Worm (Caenorhabditis elegans) whole organism, L4 larva: ENCODE data around the gene lin-7.

Experiments
- F26F4.8 ChIP-seq: fragments of 200-800 bp; sonication (Bioruptor generic); conservative IDR thresholded peaks from 2 replicates; pipeline ENCODE4 v1.3.6; 2022; ENCODE audit warnings: missing genetic modification characterization, missing compliant biosample characterization
- F37D6.2 ChIP-seq: sonication (generic microtip); optimal IDR thresholded peaks from 2 replicates; lab custom pipeline; 2016; ENCODE audit warnings: mild to moderate bottlenecking, missing genetic modification characterization, missing compliant biosample characterization
- F44E2.7 ChIP-seq: fragments of 200-800 bp; sonication (Bioruptor generic); IDR thresholded peaks from 2 replicates; pipeline ENCODE4 v2.1.2; 2022; ENCODE audit warnings: missing genetic modification characterization, missing compliant biosample characterization
- F49E8.2 ChIP-seq: sonication (generic microtip); optimal IDR thresholded peaks from 2 replicates; lab custom pipeline; 2016; ENCODE audit warnings: missing compliant biosample characterization, mild to moderate bottlenecking, missing genetic modification characterization, borderline replicate concordance
- R02D3.7 ChIP-seq: fragments of 150-350 bp; sonication (generic microtip); optimal IDR thresholded peaks from 3 replicates; lab custom pipeline; 2014; ENCODE audit warnings: missing biosample characterization, missing genetic modification characterization
- T26A8.4 ChIP-seq: fragments of 200-800 bp; sonication (Bioruptor generic); IDR thresholded peaks from 2 replicates; pipeline ENCODE4 v1.3.6; 2022; ENCODE audit warnings: missing genetic modification characterization, missing compliant biosample characterization
- Y105C5A.15 ChIP-seq: fragments of 200-800 bp; sonication (Bioruptor generic); IDR thresholded peaks from 2 replicates; pipeline ENCODE4 v1.3.6; 2022; ENCODE audit warnings: missing genetic modification characterization, missing compliant biosample characterization
- Y5F2A.4 ChIP-seq: fragments of 200-800 bp; sonication (Bioruptor generic); optimal IDR thresholded peaks from 2 replicates; lab custom pipeline; 2018; ENCODE audit warnings: mild to moderate bottlenecking, missing genetic modification characterization, missing compliant biosample characterization
- aha-1 ChIP-seq: fragments of 150-350 bp; peaks from one replicate; lab custom pipeline; 2014; ENCODE audit warnings: missing biosample characterization, missing genetic modification characterization
- ceh-28 ChIP-seq: fragments of 150-350 bp; optimal IDR thresholded peaks from 2 replicates; lab custom pipeline; 2014; ENCODE audit warnings: missing biosample characterization, missing genetic modification reagents, missing genetic modification characterization
- ceh-32 ChIP-seq: sonication (generic microtip); optimal IDR thresholded peaks from 2 replicates; lab custom pipeline; 2016; ENCODE audit warnings: mild to moderate bottlenecking, missing genetic modification characterization, missing compliant biosample characterization; ENCODE audit not compliant: poor library complexity
- ceh-62 ChIP-seq: sonication (generic microtip); optimal IDR thresholded peaks from 2 replicates; lab custom pipeline; 2017; ENCODE audit warnings: missing biosample characterization, missing genetic modification characterization
- ctbp-1 ChIP-seq: fragments of 200-800 bp; sonication (Bioruptor generic); IDR thresholded peaks from 2 replicates; pipeline ENCODE4 v1.3.6; 2022; ENCODE audit warnings: missing genetic modification reagents, missing genetic modification characterization, missing compliant biosample characterization
- daf-16 ChIP-seq, 3 experiments: sonication (generic microtip); optimal IDR thresholded peaks; 2 replicates each; lab custom pipeline; 2016 to 2017; ENCODE audit warnings: missing genetic modification characterization in 3 of 3, missing genetic modification reagents in 3 of 3, mild to moderate bottlenecking in 2 of 3, missing compliant biosample characterization in 2 of 3, missing biosample characterization in 1 of 3, moderate library complexity in 1 of 3
- daf-19 ChIP-seq: fragments of 200-800 bp; sonication (Bioruptor generic); conservative IDR thresholded peaks from 2 replicates; pipeline ENCODE4 v1.3.6; 2022; ENCODE audit warnings: missing genetic modification characterization, missing compliant biosample characterization
- daf-8 ChIP-seq: fragments of 200-800 bp; sonication (Bioruptor generic); IDR thresholded peaks from 2 replicates; pipeline ENCODE4 v1.3.6; 2022; ENCODE audit warnings: missing genetic modification characterization, missing compliant biosample characterization
- dmd-8 ChIP-seq: fragments of 200-800 bp; sonication (Bioruptor generic); IDR thresholded peaks from 2 replicates; pipeline ENCODE4 v1.3.6; 2022; ENCODE audit warnings: missing genetic modification characterization, missing compliant biosample characterization
- dpl-1 ChIP-seq: fragments of 150-350 bp; optimal IDR thresholded peaks from 2 replicates; lab custom pipeline; 2014; ENCODE audit warnings: missing biosample characterization, missing genetic modification reagents, missing genetic modification characterization
- dve-1 ChIP-seq: sonication (generic microtip); optimal IDR thresholded peaks from 2 replicates; lab custom pipeline; 2017; ENCODE audit warnings: antibody characterized with exemption, mild to moderate bottlenecking, missing genetic modification characterization, missing compliant biosample characterization; ENCODE audit not compliant: insufficient read depth
- fos-1 ChIP-seq: fragments of 150-350 bp; optimal IDR thresholded peaks from 2 replicates; lab custom pipeline; 2014; ENCODE audit warnings: missing biosample characterization, missing genetic modification characterization
- hif-1 ChIP-seq, 2 experiments: sonication (generic microtip); optimal IDR thresholded peaks; 2 replicates each; lab custom pipeline; 2016 to 2017; ENCODE audit warnings: missing compliant biosample characterization in 2 of 2, missing genetic modification characterization in 2 of 2, missing genetic modification reagents in 2 of 2, missing genotype in 2 of 2, mild to moderate bottlenecking in 1 of 2
- hlh-11 ChIP-seq: fragments of 200-800 bp; sonication (Bioruptor generic); optimal IDR thresholded peaks from 2 replicates; lab custom pipeline; 2018; ENCODE audit warnings: mild to moderate bottlenecking, missing genetic modification characterization, missing compliant biosample characterization
- lim-7 ChIP-seq: fragments of 200-800 bp; sonication (Bioruptor generic); IDR thresholded peaks from 2 replicates; pipeline ENCODE4 v1.3.6; 2022; ENCODE audit warnings: missing genetic modification characterization, missing compliant biosample characterization
- lin-13 ChIP-seq: fragments of 150-350 bp; optimal IDR thresholded peaks from 2 replicates; lab custom pipeline; 2014; ENCODE audit warnings: missing biosample characterization, missing genetic modification reagents, missing genetic modification characterization
- lir-3 ChIP-seq: sonication (generic microtip); optimal IDR thresholded peaks from 2 replicates; lab custom pipeline; 2016; ENCODE audit warnings: mild to moderate bottlenecking, missing genetic modification characterization, missing compliant biosample characterization
- madf-5 ChIP-seq, 2 experiments: fragments of 200-800 bp; sonication (Bioruptor generic); IDR thresholded peaks; 2 replicates each; pipeline ENCODE4 v1.3.6; 2022; ENCODE audit warnings: missing compliant biosample characterization in 2 of 2, missing genetic modification characterization in 2 of 2
- mep-1 ChIP-seq: fragments of 150-350 bp; sonication (generic microtip); optimal IDR thresholded peaks from 3 replicates; lab custom pipeline; 2014; ENCODE audit warnings: missing biosample characterization, missing genetic modification characterization
- mes-2 ChIP-seq: sonication (generic microtip); optimal IDR thresholded peaks from 2 replicates; lab custom pipeline; 2016; ENCODE audit warnings: missing genotype, mild to moderate bottlenecking, missing genetic modification characterization, missing compliant biosample characterization; ENCODE audit not compliant: poor library complexity, severe bottlenecking
- nhr-11 ChIP-seq: fragments of 150-350 bp; optimal IDR thresholded peaks from 2 replicates; lab custom pipeline; 2014; ENCODE audit warnings: missing biosample characterization, missing genetic modification characterization
- nhr-111 ChIP-seq: fragments of 200-800 bp; sonication (Bioruptor generic); optimal IDR thresholded peaks from 2 replicates; lab custom pipeline; 2018; ENCODE audit warnings: mild to moderate bottlenecking, missing genetic modification characterization, missing compliant biosample characterization
- nhr-41 ChIP-seq: fragments of 200-800 bp; sonication (Bioruptor generic); IDR thresholded peaks from 2 replicates; pipeline ENCODE4 v1.3.6; 2022; ENCODE audit warnings: missing genetic modification reagents, missing genetic modification characterization, missing compliant biosample characterization
- nhr-42 ChIP-seq: fragments of 200-800 bp; sonication (Bioruptor generic); IDR thresholded peaks from 2 replicates; pipeline ENCODE4 v1.3.6; 2022; ENCODE audit warnings: missing genetic modification characterization, missing compliant biosample characterization
- nhr-6 ChIP-seq: fragments of 150-350 bp; optimal IDR thresholded peaks from 2 replicates; lab custom pipeline; 2014; ENCODE audit warnings: missing biosample characterization, missing genetic modification characterization
- rbr-2 ChIP-seq: sonication (generic microtip); optimal IDR thresholded peaks from 2 replicates; lab custom pipeline; 2016; ENCODE audit warnings: missing genotype, missing genetic modification characterization, missing compliant biosample characterization
- saeg-2 ChIP-seq: fragments of 200-800 bp; sonication (Bioruptor generic); IDR thresholded peaks from 2 replicates; pipeline ENCODE4 v1.3.6; 2022; ENCODE audit warnings: missing genetic modification reagents, missing genetic modification characterization, missing compliant biosample characterization
- skn-1 ChIP-seq: fragments of 150-350 bp; optimal IDR thresholded peaks from 2 replicates; lab custom pipeline; 2014; ENCODE audit warnings: missing biosample characterization, missing genetic modification characterization
- snpc-1.2 ChIP-seq: fragments of 200-800 bp; sonication (Bioruptor generic); IDR thresholded peaks from 2 replicates; pipeline ENCODE4 v1.3.6; 2022; ENCODE audit warnings: missing genetic modification reagents, missing genetic modification characterization, missing compliant biosample characterization
- spr-1 ChIP-seq: sonication (generic microtip); optimal IDR thresholded peaks from 2 replicates; lab custom pipeline; 2016; ENCODE audit warnings: mild to moderate bottlenecking, missing genetic modification characterization, missing compliant biosample characterization
- tra-1 ChIP-seq: fragments of 200-800 bp; sonication (Bioruptor generic); IDR thresholded peaks from 2 replicates; pipeline ENCODE4 v1.3.6; 2022; ENCODE audit warnings: missing genetic modification reagents, missing genetic modification characterization, missing compliant biosample characterization
- unc-130 ChIP-seq: sonication (generic microtip); optimal IDR thresholded peaks from 2 replicates; lab custom pipeline; 2016; ENCODE audit warnings: missing genetic modification reagents, missing genetic modification characterization, missing compliant biosample characterization
- unc-39 ChIP-seq: sonication (generic microtip); optimal IDR thresholded peaks from 2 replicates; lab custom pipeline; 2017; ENCODE audit warnings: missing biosample characterization, missing genetic modification characterization
- unc-62 ChIP-seq, 3 experiments: fragments of 150-350 bp in 1 of 3; sonication (generic microtip); optimal IDR thresholded peaks in 2 of 3; peaks in 1 of 3; 1 replicate in 1 of 3; 2 replicates in 2 of 3; lab custom pipeline; 2014 to 2017; ENCODE audit warnings: missing biosample characterization in 3 of 3, missing genetic modification characterization in 3 of 3, missing genetic modification reagents in 3 of 3, missing genotype in 1 of 3
- zag-1 ChIP-seq: fragments of 150-350 bp; optimal IDR thresholded peaks from 2 replicates; lab custom pipeline; 2014; ENCODE audit warnings: missing biosample characterization, missing genetic modification characterization
- zip-11 ChIP-seq: fragments of 200-800 bp; sonication (Bioruptor generic); IDR thresholded peaks from 2 replicates; pipeline ENCODE4 v1.3.6; 2022; ENCODE audit warnings: missing genetic modification characterization, missing compliant biosample characterization
- ztf-7 ChIP-seq: fragments of 150-350 bp; optimal IDR thresholded peaks from 2 replicates; lab custom pipeline; 2014; ENCODE audit warnings: missing biosample characterization, missing genetic modification characterization

Gene lin-7

DNA sequence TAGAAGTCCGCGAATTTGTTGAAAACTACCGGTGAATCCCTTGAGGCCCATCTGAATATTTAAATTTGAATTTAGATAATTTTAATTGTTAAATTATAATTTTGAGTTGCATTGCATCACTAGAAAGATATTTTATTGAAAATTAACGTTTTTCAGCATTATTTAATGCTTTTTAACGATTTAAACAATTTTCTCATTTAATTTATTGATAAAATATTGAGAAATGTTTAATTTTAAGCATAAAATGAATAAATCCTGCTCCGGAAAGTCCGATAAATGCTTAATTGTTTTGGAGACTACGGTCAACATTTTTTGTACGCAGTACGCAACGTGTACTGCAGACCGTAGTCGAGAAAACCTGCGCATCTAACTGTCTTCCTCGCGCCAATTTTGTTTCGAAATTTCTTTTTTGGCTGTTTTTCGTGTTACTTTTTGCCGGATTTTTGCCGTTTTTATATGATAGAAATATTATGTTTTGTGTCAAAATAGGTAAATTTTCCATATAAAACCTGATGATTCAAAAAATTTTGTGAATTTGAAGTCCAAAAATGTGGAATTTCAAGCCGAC lies at the start of gene lin-7, which contains the start of the genes Y54G11A.17 and elof-1 (continued):
- TF ChIP-seq hlh-11 (peak; percentile 71), snpc-1.2 (GFP tag; lab: Robert Waterston, UW) (no peak), dpl-1 (GFP tag; lab: Kevin White, UChicago) (peak; percentile 89), ctbp-1 (0 out of 2 replicates have a peak, but pooled peaks have one; percentile 13)
- TF ChIP-seq, all 104 proteins: peak for 42

DNA sequence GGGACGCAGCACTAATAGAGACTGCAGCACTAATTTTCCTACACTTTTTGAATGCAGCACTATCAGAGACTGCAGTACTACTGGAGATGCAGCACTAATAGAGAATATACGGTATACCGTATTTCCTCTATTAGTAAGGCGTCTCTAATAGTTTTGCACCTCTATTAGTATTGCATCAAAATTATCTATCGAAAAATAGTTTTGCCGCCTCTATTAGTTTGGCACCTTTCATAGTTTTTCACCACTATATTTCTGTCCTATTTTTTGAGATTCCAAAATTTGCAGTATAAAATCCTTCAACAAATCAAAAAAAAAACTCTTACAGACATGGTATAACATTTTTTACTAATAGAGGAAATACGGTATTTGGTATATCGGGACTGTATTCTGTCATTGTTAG lies 44.6 kb upstream of the lin-7 start:
- no peak for TF ChIP-seq F44E2.7 (GFP tag; lab: Robert Waterston, UW)
- TF ChIP-seq nhr-111 (GFP tag; lab: Kevin White, UChicago): no peak
- TF ChIP-seq F26F4.8 (GFP tag; lab: Robert Waterston, UW): no peak
- no peak for TF ChIP-seq tra-1
- TF ChIP-seq zip-11 (GFP tag; lab: Robert Waterston, UW): no peak
- no peak for TF ChIP-seq spr-1 (tag; lab: Kevin White, UChicago)
- no peak for TF ChIP-seq lir-3 (tag; lab: Kevin White, UChicago)
- TF ChIP-seq aha-1 (tag; lab: Kevin White, UChicago): peak; percentile 94

DNA sequence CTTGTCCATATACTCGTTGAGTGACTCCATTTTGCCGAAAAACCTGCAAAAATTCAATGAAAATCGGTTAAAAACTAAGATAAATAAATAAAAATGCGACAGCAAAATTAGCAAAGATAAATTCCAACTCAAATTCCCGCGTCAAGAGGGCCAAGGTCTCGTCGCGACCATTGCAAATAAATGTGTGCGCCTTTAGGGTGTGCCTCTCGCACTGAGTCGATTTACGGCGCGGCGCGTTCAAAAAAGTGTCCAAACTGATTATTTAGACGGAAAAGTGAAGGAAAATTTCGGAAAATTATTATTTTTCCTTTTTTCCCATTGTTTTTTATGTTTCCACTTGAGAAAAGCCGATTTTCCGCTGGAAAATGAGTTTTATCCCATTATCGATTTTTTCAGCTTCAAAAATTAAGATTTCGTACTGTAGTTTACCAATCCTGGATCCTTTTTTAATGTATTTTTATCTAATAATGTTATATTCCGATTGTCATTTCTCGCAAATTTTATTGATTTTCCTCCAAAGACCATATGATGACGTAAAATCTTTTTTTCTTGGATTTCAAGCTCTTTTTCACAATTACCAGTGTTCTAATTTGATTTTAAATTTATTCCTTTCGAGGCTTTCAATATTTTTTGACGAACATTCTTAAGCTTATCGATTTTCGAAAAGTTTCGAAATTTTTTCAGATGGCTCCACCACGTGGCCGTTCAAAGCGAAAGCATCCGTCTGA lies 41.0 kb upstream of the lin-7 start, which contains the start of the genes kbp-3 and nurf-1:
kbp-3 (minus strand) TSS at position 43 of the 728 bp plus-strand sequence.
nurf-1 (plus strand) TSS at position 678 of the 728 bp plus-strand sequence.
- TF ChIP-seq F49E8.2 (tag; lab: Kevin White, UChicago): no peak
- peak; percentile 59 for TF ChIP-seq mep-1 (tag; lab: Kevin White, UChicago)
- TF ChIP-seq ceh-62: no peak
- TF ChIP-seq ztf-7: no peak
- TF ChIP-seq lir-3 (tag; lab: Kevin White, UChicago): no peak
- no peak for TF ChIP-seq zag-1 (tag; lab: Kevin White, UChicago)
- peak; percentile 29 for TF ChIP-seq dve-1 (tag; lab: Kevin White, UChicago)
- TF ChIP-seq skn-1 (tag; lab: Kevin White, UChicago): no peak
- no peak for TF ChIP-seq nhr-41 (GFP tag; lab: Robert Waterston, UW)
- TF ChIP-seq lin-13 (GFP tag; lab: Kevin White, UChicago): no peak
- no peak for TF ChIP-seq ceh-32 (tag; lab: Kevin White, UChicago)
- TF ChIP-seq T26A8.4: no peak
- no peak for TF ChIP-seq lim-7
- no peak for TF ChIP-seq nhr-111 (GFP tag; lab: Kevin White, UChicago)
- TF ChIP-seq F37D6.2: no peak
- TF ChIP-seq rbr-2 (tag; lab: Kevin White, UChicago): peak; percentile 33
- no peak for TF ChIP-seq daf-8 (GFP tag; lab: Robert Waterston, UW)
- TF ChIP-seq unc-62 (GFP tag; optimal IDR thresholded peaks at IDR 0.05 in 1 of 2; lab: Kevin White, UChicago): peak in 1 of 2 experiments; percentile 2
- no peak for TF ChIP-seq unc-62 (tag; optimal IDR thresholded peaks at IDR 0.05; lab: Kevin White, UChicago)
- TF ChIP-seq nhr-42: no peak
- TF ChIP-seq madf-5 (GFP tag; IDR thresholded peaks at IDR 0.05; lab: Robert Waterston, UW): no peak
- TF ChIP-seq nhr-6 (tag; lab: Kevin White, UChicago): peak; percentile 72
- TF ChIP-seq saeg-2 (GFP tag; lab: Robert Waterston, UW): no peak
- TF ChIP-seq Y105C5A.15 (GFP tag; lab: Robert Waterston, UW): no peak
- no peak for TF ChIP-seq fos-1 (tag; lab: Kevin White, UChicago)
- peak; percentile 45 for TF ChIP-seq nhr-11 (tag; lab: Kevin White, UChicago)
- TF ChIP-seq mes-2 (tag; lab: Kevin White, UChicago): peak; percentile 95
- TF ChIP-seq zip-11 (GFP tag; lab: Robert Waterston, UW): no peak
- no peak for TF ChIP-seq unc-39 (tag; lab: Kevin White, UChicago)
- TF ChIP-seq dmd-8 (GFP tag; lab: Robert Waterston, UW): no peak
- no peak for TF ChIP-seq R02D3.7 (tag; lab: Kevin White, UChicago)
- no peak for TF ChIP-seq ceh-28 (tag; lab: Kevin White, UChicago)
- TF ChIP-seq hif-1 (tag; optimal IDR thresholded peaks at IDR 0.05; lab: Kevin White, UChicago): peak in 1 of 2 experiments; percentile 41
- no peak for TF ChIP-seq unc-130 (GFP tag; lab: Kevin White, UChicago)
- TF ChIP-seq daf-19 (GFP tag; lab: Robert Waterston, UW): no peak
- TF ChIP-seq Y5F2A.4 (GFP tag; lab: Kevin White, UChicago): no peak
- TF ChIP-seq daf-16 (GFP tag; optimal IDR thresholded peaks at IDR 0.05; lab: Kevin White, UChicago): no peak
- peak; percentile 31 for TF ChIP-seq daf-16 (tag; optimal IDR thresholded peaks at IDR 0.05; lab: Kevin White, UChicago)
